Fruit fly (Drosophila melanogaster): Measurements from ENCODE around the gene CG1239.
A peak's percentile ranks its signal among the peaks of the same experiment; 100 is the strongest.

The CG1239 gene

DNA sequence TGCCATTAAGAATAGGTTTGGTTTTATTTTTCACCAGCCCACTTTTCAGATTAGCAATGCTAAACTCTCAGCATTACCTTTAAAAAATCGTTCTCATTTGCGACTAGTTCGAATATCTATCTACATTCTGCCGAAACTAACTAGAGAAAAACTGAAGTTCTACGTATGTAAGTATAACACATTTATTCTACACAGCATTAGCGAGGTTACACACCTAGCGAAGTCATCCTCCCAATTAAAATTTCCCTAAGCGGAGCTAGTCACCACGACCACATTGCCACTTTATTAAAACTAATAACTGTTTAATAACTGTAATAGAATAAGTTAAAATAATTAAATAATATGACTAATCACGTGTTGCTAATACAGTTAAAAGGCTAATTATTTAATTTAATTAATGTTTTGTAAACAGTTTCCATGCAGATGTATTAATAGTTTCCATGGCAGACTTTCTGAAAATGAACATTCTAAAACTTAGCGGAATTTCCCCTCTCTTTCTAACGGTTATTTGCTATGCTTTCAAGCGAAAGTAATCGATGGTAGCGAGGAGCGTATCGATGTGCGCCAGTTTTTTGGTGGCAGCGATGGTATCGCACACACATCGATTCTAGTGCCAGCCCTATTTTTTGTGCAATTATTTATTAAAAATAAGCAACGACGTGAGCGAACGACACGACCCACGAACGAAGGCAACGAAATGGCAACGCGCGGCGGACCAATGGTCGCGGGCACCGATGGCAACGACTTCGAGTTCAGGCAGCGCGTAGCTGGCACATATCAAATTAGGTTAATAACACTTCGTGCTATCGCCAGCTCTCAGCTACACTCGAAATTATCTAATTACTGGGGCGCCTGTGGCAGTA lies 45.6 kb downstream of the CG1239 start, which contains the start of gene jagn:
Gene jagn, plus strand, starts transcription at position 585 of the 863 bp plus-strand sequence.
- peak; percentile 65 for TF ChIP-seq Dll (optimal IDR thresholded peaks at IDR 0.05)
- no peak for TF ChIP-seq psq (optimal IDR thresholded peaks at IDR 0.05)

dm6 chr3R:5780976-5781375 lies 47.7 kb downstream of the CG1239 start, which contains the start of gene CG2082:
Gene CG2082, minus strand, starts transcription at chr3R:5781076.
- TF ChIP-seq usp (GFP tag; optimal IDR thresholded peaks at IDR 0.05) (no peak), psq (optimal IDR thresholded peaks at IDR 0.05) (no peak), CG8478 (optimal IDR thresholded peaks at IDR 0.05) (no peak), Dll (optimal IDR thresholded peaks at IDR 0.05) (no peak), EcR (GFP tag; optimal IDR thresholded peaks at IDR 0.05) (no peak), pan (optimal IDR thresholded peaks at IDR 0.05) (no peak)

DNA sequence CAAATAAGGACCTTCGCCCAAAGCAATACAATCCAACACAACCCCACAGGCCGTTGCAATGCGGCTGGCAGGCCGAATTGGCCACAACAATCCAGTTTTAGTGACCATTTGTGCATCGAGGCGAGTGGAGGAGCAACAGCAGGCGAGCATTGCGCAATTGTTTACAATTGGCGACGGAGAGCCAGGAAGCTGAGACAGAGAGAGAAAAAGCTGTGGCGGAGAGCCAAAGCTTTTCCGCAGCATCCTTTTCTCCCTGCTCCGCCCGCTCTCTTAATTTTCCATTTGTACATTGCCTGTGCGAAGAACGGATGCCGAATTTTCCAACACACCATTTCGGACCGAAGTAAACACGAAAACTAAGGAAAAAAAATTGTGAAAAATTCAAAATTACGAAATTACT lies 48.1 kb downstream of the CG1239 start, which contains the start of gene kat-60L1:
Gene kat-60L1, plus strand, starts transcription at position 301 of the 400 bp plus-strand sequence.
- TF ChIP-seq Dll (optimal IDR thresholded peaks at IDR 0.05): no peak
- TF ChIP-seq EcR (GFP tag; optimal IDR thresholded peaks at IDR 0.05): no peak
- TF ChIP-seq psq (optimal IDR thresholded peaks at IDR 0.05): no peak
- TF ChIP-seq CG8478 (optimal IDR thresholded peaks at IDR 0.05): no peak
- no peak for TF ChIP-seq pan (optimal IDR thresholded peaks at IDR 0.05)
- TF ChIP-seq usp (GFP tag; optimal IDR thresholded peaks at IDR 0.05): no peak

Data from whole organism.